Fruit fly (Drosophila melanogaster) whole organism, prepupa: Measurements from ENCODE around the gene corn.

Experiments used
- CG10631 ChIP-seq: fragments of 200-800 bp; sonication (Bioruptor generic); optimal IDR thresholded peaks from 2 replicates; lab custom pipeline; 2016; ENCODE audit warnings: missing biosample characterization, missing genetic modification characterization
- CG10669 ChIP-seq: fragments of 200-800 bp; sonication (Bioruptor generic); optimal IDR thresholded peaks from 3 replicates; lab custom pipeline; 2018; ENCODE audit warnings: missing biosample characterization, mild to moderate bottlenecking, missing genetic modification characterization, moderate library complexity
- CG11902 ChIP-seq: fragments of 200-800 bp; sonication (Bioruptor generic); optimal IDR thresholded peaks from 3 replicates; lab custom pipeline; 2016; ENCODE audit warnings: missing biosample characterization, missing genetic modification characterization
- CG15336 ChIP-seq: fragments of 200-800 bp; sonication (Bioruptor generic); IDR thresholded peaks from 2 replicates; pipeline ENCODE4 v1.3.6; 2022; ENCODE audit warnings: missing biosample characterization, missing genetic modification characterization
- CG16779 ChIP-seq: fragments of 200-800 bp; sonication (Bioruptor generic); optimal IDR thresholded peaks from 3 replicates; lab custom pipeline; 2017; ENCODE audit warnings: missing biosample characterization, mild to moderate bottlenecking, missing genetic modification characterization
- CG6854 ChIP-seq: fragments of 200-800 bp; sonication (Bioruptor generic); optimal IDR thresholded peaks from 2 replicates; lab custom pipeline; 2017; ENCODE audit warnings: missing biosample characterization, mild to moderate bottlenecking, missing genetic modification characterization
- Ets21C ChIP-seq: fragments of 200-800 bp; sonication (Bioruptor generic); optimal IDR thresholded peaks from 3 replicates; lab custom pipeline; 2016; ENCODE audit warnings: missing biosample characterization, missing genetic modification characterization
- acj6 ChIP-seq: fragments of 200-800 bp; sonication (Bioruptor generic); optimal IDR thresholded peaks from 3 replicates; lab custom pipeline; 2016; ENCODE audit warnings: missing biosample characterization, missing genetic modification characterization
- dsx ChIP-seq: fragments of 200-800 bp; optimal IDR thresholded peaks from 3 replicates; lab custom pipeline; 2019; ENCODE audit warnings: missing biosample characterization, mild to moderate bottlenecking, missing genetic modification characterization, moderate library complexity; ENCODE audit not compliant: poor library complexity, severe bottlenecking
- fd59A ChIP-seq: fragments of 200-800 bp; sonication (Bioruptor generic); optimal IDR thresholded peaks from 2 replicates; lab custom pipeline; 2017; ENCODE audit warnings: missing biosample characterization, mild to moderate bottlenecking, missing genetic modification characterization, missing genetic modification reagents
- pdm3 ChIP-seq: fragments of 200-800 bp; sonication (Bioruptor generic); optimal IDR thresholded peaks from 3 replicates; lab custom pipeline; 2016; ENCODE audit warnings: missing biosample characterization, missing genetic modification characterization
- spab ChIP-seq: fragments of 200-800 bp; sonication (Bioruptor generic); optimal IDR thresholded peaks from 2 replicates; lab custom pipeline; 2017; ENCODE audit warnings: missing biosample characterization, mild to moderate bottlenecking, missing genetic modification characterization, missing genetic modification reagents

DNA sequence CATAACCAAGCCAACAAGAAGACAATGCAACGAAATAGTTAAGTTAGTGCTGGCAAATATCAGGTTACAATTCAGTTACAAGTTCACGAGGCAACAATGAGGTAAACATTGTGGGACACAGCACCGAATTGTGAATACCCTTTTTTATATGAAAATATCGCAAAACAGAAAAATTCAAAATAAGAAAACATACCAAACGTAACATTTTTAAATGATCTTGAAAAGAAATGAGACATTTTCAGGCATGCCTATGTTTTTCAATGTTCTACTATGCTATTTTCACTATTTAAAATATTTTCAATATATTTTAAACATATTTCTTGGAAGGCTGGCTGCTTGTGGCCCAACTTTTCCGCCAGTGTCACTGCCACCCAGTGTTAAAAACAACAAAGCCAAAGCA, 52.9 kb downstream of the corn start:
- TF ChIP-seq Ets21C (GFP tag; lab: Kevin White, UChicago), result no peak
- TF ChIP-seq CG11902 (GFP tag; lab: Kevin White, UChicago), result no peak
- no peak for TF ChIP-seq dsx (GFP tag; lab: Kevin White, UChicago)
- no peak for TF ChIP-seq pdm3
- no peak for TF ChIP-seq spab (GFP tag; lab: Kevin White, UChicago)
- TF ChIP-seq CG6854 (GFP tag; lab: Kevin White, UChicago), result no peak
- TF ChIP-seq fd59A (GFP tag; lab: Kevin White, UChicago), result no peak
- TF ChIP-seq CG10669 (GFP tag; lab: Kevin White, UChicago), result no peak
- TF ChIP-seq CG10631 (GFP tag; lab: Kevin White, UChicago), result no peak
- TF ChIP-seq CG15336 (GFP tag; lab: Robert Waterston, UW), result no peak
- no peak for TF ChIP-seq acj6 (GFP tag; lab: Kevin White, UChicago)
- TF ChIP-seq CG16779, result no peak
